Fruit fly (Drosophila melanogaster) whole organism, embryonic: ENCODE results near the gene Tsc1.

ENCODE experiments used
- Adf1 ChIP-seq: fragments of 200-800 bp; sonication (Bioruptor generic); IDR thresholded peaks from 2 replicates; pipeline ENCODE4 v1.3.6; 2022; ENCODE audit warnings: missing biosample characterization, missing genetic modification characterization
- CG10147 ChIP-seq: fragments of 200-800 bp; sonication (Bioruptor generic); optimal IDR thresholded peaks from 2 replicates; lab custom pipeline; 2019; ENCODE audit warnings: missing biosample characterization, mild to moderate bottlenecking, missing genetic modification characterization, moderate library complexity
- CG10274 ChIP-seq: fragments of 200-800 bp; sonication (Bioruptor generic); optimal IDR thresholded peaks from 3 replicates; lab custom pipeline; 2017; ENCODE audit warnings: missing biosample characterization, mild to moderate bottlenecking, missing genetic modification characterization
- CG10431 ChIP-seq: fragments of 200-800 bp; sonication (Bioruptor generic); optimal IDR thresholded peaks from 3 replicates; lab custom pipeline; 2018; ENCODE audit warnings: missing biosample characterization, mild to moderate bottlenecking, missing genetic modification characterization
- CG10979 ChIP-seq: fragments of 200-800 bp; sonication (Bioruptor generic); optimal IDR thresholded peaks from 2 replicates; lab custom pipeline; 2018; ENCODE audit warnings: missing biosample characterization, mild to moderate bottlenecking, missing genetic modification characterization, moderate library complexity
- CG11504 ChIP-seq: fragments of 200-800 bp; sonication (Bioruptor generic); optimal IDR thresholded peaks from 3 replicates; lab custom pipeline; 2019; ENCODE audit warnings: missing biosample characterization, mild to moderate bottlenecking, missing genetic modification characterization, moderate library complexity
- CG11560 ChIP-seq: fragments of 200-800 bp; sonication (Bioruptor generic); IDR thresholded peaks from 3 replicates; pipeline ENCODE4 v1.3.6; 2022; ENCODE audit warnings: missing biosample characterization, missing genetic modification characterization
- CG12659 ChIP-seq: fragments of 200-800 bp; sonication (Bioruptor generic); optimal IDR thresholded peaks from 3 replicates; lab custom pipeline; 2017; ENCODE audit warnings: mild to moderate bottlenecking, missing biosample characterization, missing genetic modification reagents, missing genetic modification characterization
- CG13296 ChIP-seq: fragments of 200-800 bp; sonication (Bioruptor generic); optimal IDR thresholded peaks from 3 replicates; lab custom pipeline; 2018; ENCODE audit warnings: missing biosample characterization, mild to moderate bottlenecking, missing genetic modification characterization
- CG13775 ChIP-seq: fragments of 200-800 bp; sonication (Bioruptor generic); optimal IDR thresholded peaks from 3 replicates; lab custom pipeline; 2017; ENCODE audit warnings: missing biosample characterization, mild to moderate bottlenecking, missing genetic modification characterization
- CG17328 ChIP-seq: fragments of 200-800 bp; sonication (Bioruptor generic); IDR thresholded peaks from 2 replicates; pipeline ENCODE4 v1.3.6; 2022; ENCODE audit warnings: missing biosample characterization, missing genetic modification characterization
- CG17361 ChIP-seq: fragments of 200-800 bp; sonication (Bioruptor generic); IDR thresholded peaks from 3 replicates; pipeline ENCODE4 v1.3.6; 2022; ENCODE audit warnings: missing biosample characterization, missing genetic modification characterization
- CG3847 ChIP-seq: fragments of 200-800 bp; sonication (Bioruptor generic); IDR thresholded peaks from 2 replicates; pipeline ENCODE4 v1.3.6; 2022; ENCODE audit warnings: missing biosample characterization, missing genetic modification characterization
- CG4282 ChIP-seq: fragments of 200-800 bp; sonication (Bioruptor generic); optimal IDR thresholded peaks from 2 replicates; lab custom pipeline; 2016; ENCODE audit warnings: missing biosample characterization, missing genetic modification characterization
- CG4854 ChIP-seq: fragments of 200-800 bp; sonication (Bioruptor generic); optimal IDR thresholded peaks from 2 replicates; lab custom pipeline; 2016; ENCODE audit warnings: missing biosample characterization, missing genetic modification characterization, inconsistent platforms
- CG6765 ChIP-seq: fragments of 200-800 bp; sonication (Bioruptor generic); optimal IDR thresholded peaks from 3 replicates; lab custom pipeline; 2017; ENCODE audit warnings: missing biosample characterization, mild to moderate bottlenecking, missing genetic modification characterization
- CG6854 ChIP-seq: fragments of 200-800 bp; sonication (Bioruptor generic); optimal IDR thresholded peaks from 3 replicates; lab custom pipeline; 2017; ENCODE audit warnings: missing biosample characterization, mild to moderate bottlenecking, missing genetic modification characterization
- CG7987 ChIP-seq: fragments of 200-800 bp; sonication (Bioruptor generic); optimal IDR thresholded peaks from 2 replicates; lab custom pipeline; 2018; ENCODE audit warnings: missing biosample characterization, mild to moderate bottlenecking, missing genetic modification characterization, moderate library complexity
- CG8388 ChIP-seq: fragments of 200-800 bp; sonication (Bioruptor generic); optimal IDR thresholded peaks from 2 replicates; lab custom pipeline; 2019; ENCODE audit warnings: missing biosample characterization, mild to moderate bottlenecking, missing genetic modification characterization, moderate library complexity
- CHES-1-like ChIP-seq: fragments of 200-800 bp; sonication (Bioruptor generic); optimal IDR thresholded peaks from 2 replicates; lab custom pipeline; 2016; ENCODE audit warnings: missing biosample characterization, missing genetic modification characterization
- CTCF ChIP-seq: fragments of 200-800 bp; sonication (Bioruptor generic); optimal IDR thresholded peaks from 2 replicates; lab custom pipeline; 2017; ENCODE audit warnings: missing biosample characterization, mild to moderate bottlenecking, missing genetic modification characterization, moderate library complexity
- D ChIP-seq, 2 experiments: fragments of 200-800 bp in 1 of 2; fragments of >200 bp in 1 of 2; sonication (Bioruptor generic) in 1 of 2; optimal IDR thresholded peaks; 2 replicates in 1 of 2; 3 replicates in 1 of 2; lab custom pipeline; 2017; ENCODE audit warnings: mild to moderate bottlenecking in 1 of 2, missing biosample characterization in 1 of 2, missing genetic modification characterization in 1 of 2, missing genetic modification reagents in 1 of 2
- Fer3 ChIP-seq: fragments of 200-800 bp; sonication (Bioruptor generic); optimal IDR thresholded peaks from 2 replicates; lab custom pipeline; 2018; ENCODE audit warnings: missing biosample characterization, mild to moderate bottlenecking, missing genetic modification characterization, moderate library complexity
- Hey ChIP-seq: fragments of 200-800 bp; sonication (Bioruptor generic); optimal IDR thresholded peaks from 3 replicates; lab custom pipeline; 2018; ENCODE audit warnings: missing biosample characterization, mild to moderate bottlenecking, missing genetic modification characterization
- Hr51 ChIP-seq, 2 experiments: fragments of 200-800 bp; sonication (Bioruptor generic); optimal IDR thresholded peaks; 2 replicates in 1 of 2; 3 replicates in 1 of 2; lab custom pipeline; 2016 to 2018; ENCODE audit warnings: missing biosample characterization in 2 of 2, missing genetic modification characterization in 2 of 2, mild to moderate bottlenecking in 1 of 2, moderate library complexity in 1 of 2
- Hr78 ChIP-seq, 2 experiments: fragments of 200-800 bp in 1 of 2; fragments of >200 bp in 1 of 2; sonication (Bioruptor generic) in 1 of 2; optimal IDR thresholded peaks; 2 replicates each; lab custom pipeline; 2017 to 2019; ENCODE audit warnings: missing biosample characterization in 2 of 2, missing genetic modification characterization in 2 of 2, mild to moderate bottlenecking in 1 of 2, moderate library complexity in 1 of 2
- Med ChIP-seq: fragments of 200-800 bp; sonication (Bioruptor generic); peaks from one replicate; lab custom pipeline; 2016; ENCODE audit warnings: missing biosample characterization, missing genetic modification characterization, mild to moderate bottlenecking, inconsistent platforms, moderate library complexity
- Neu2 ChIP-seq: fragments of 200-800 bp; sonication (Bioruptor generic); optimal IDR thresholded peaks from 3 replicates; lab custom pipeline; 2016; ENCODE audit warnings: missing biosample characterization, missing genetic modification characterization, borderline replicate concordance
- Scr ChIP-seq: fragments of 200-800 bp; sonication (Bioruptor generic); IDR thresholded peaks from 2 replicates; pipeline ENCODE4 v1.3.6; 2022; ENCODE audit warnings: missing biosample characterization, missing genetic modification characterization; ENCODE audit not compliant: partially characterized antibody
- Six4 ChIP-seq: fragments of 200-800 bp; sonication (Bioruptor generic); optimal IDR thresholded peaks from 2 replicates; lab custom pipeline; 2016; ENCODE audit warnings: missing biosample characterization, missing genetic modification characterization
- Ssrp ChIP-seq: fragments of 200-800 bp; sonication (Bioruptor generic); optimal IDR thresholded peaks from 2 replicates; lab custom pipeline; 2018; ENCODE audit warnings: missing biosample characterization, mild to moderate bottlenecking, missing genetic modification characterization, moderate library complexity
- Taf1 ChIP-seq: fragments of 200-800 bp; sonication (Bioruptor generic); IDR thresholded peaks from 2 replicates; pipeline ENCODE4 v1.3.6; 2022; ENCODE audit warnings: missing biosample characterization, missing genetic modification characterization
- Trl ChIP-seq, 3 experiments: fragments of >200 bp in 2 of 3; fragments of 200-800 bp in 1 of 3; sonication (Bioruptor generic) in 1 of 3; optimal IDR thresholded peaks; 2 replicates in 1 of 3; 3 replicates in 2 of 3; lab custom pipeline; 2016 to 2017; ENCODE audit warnings: missing biosample characterization in 1 of 3, missing genetic modification characterization in 1 of 3
- ac ChIP-seq: fragments of 200-800 bp; sonication (Bioruptor generic); optimal IDR thresholded peaks from 3 replicates; lab custom pipeline; 2017; ENCODE audit warnings: missing biosample characterization, mild to moderate bottlenecking, missing genetic modification characterization
- bsh ChIP-seq, 2 experiments: fragments of 200-800 bp; sonication (Bioruptor generic); optimal IDR thresholded peaks; 2 replicates each; lab custom pipeline; 2017 to 2018; ENCODE audit warnings: mild to moderate bottlenecking in 2 of 2, missing biosample characterization in 2 of 2, missing genetic modification characterization in 2 of 2, moderate library complexity in 1 of 2
- crp ChIP-seq, 2 experiments: fragments of 200-800 bp; sonication (Bioruptor generic); optimal IDR thresholded peaks; 2 replicates in 1 of 2; 3 replicates in 1 of 2; lab custom pipeline; 2017; ENCODE audit warnings: missing biosample characterization in 2 of 2, missing genetic modification characterization in 2 of 2, mild to moderate bottlenecking in 1 of 2, moderate library complexity in 1 of 2
- fd102C ChIP-seq: fragments of 200-800 bp; sonication (Bioruptor generic); optimal IDR thresholded peaks from 2 replicates; lab custom pipeline; 2018; ENCODE audit warnings: missing biosample characterization, mild to moderate bottlenecking, missing genetic modification characterization, moderate library complexity
- gem ChIP-seq: fragments of 200-800 bp; sonication (Bioruptor generic); optimal IDR thresholded peaks from 2 replicates; lab custom pipeline; 2019; ENCODE audit warnings: missing biosample characterization, mild to moderate bottlenecking, missing genetic modification characterization, moderate library complexity
- jing ChIP-seq: fragments of 200-800 bp; sonication (Bioruptor generic); optimal IDR thresholded peaks from 2 replicates; lab custom pipeline; 2018; ENCODE audit warnings: missing biosample characterization, mild to moderate bottlenecking, missing genetic modification characterization
- kay ChIP-seq: fragments of 200-800 bp; sonication (Bioruptor generic); optimal IDR thresholded peaks from 2 replicates; lab custom pipeline; 2016; ENCODE audit warnings: missing biosample characterization, missing genetic modification characterization
- lbe ChIP-seq: fragments of 200-800 bp; sonication (Bioruptor generic); optimal IDR thresholded peaks from 2 replicates; lab custom pipeline; 2016; ENCODE audit warnings: missing biosample characterization, mild to moderate bottlenecking, missing genetic modification characterization
- phol ChIP-seq: fragments of 200-800 bp; sonication (Bioruptor generic); optimal IDR thresholded peaks from 3 replicates; lab custom pipeline; 2018; ENCODE audit warnings: missing biosample characterization, mild to moderate bottlenecking, missing genetic modification characterization, moderate library complexity
- rib ChIP-seq: fragments of 200-800 bp; sonication (Bioruptor generic); IDR thresholded peaks from 2 replicates; pipeline ENCODE4 v1.3.6; 2022; ENCODE audit warnings: missing biosample characterization, missing genetic modification characterization
- seq ChIP-seq: fragments of 200-800 bp; sonication (Bioruptor generic); IDR thresholded peaks from 2 replicates; pipeline ENCODE4 v1.3.6; 2022; ENCODE audit warnings: missing biosample characterization, missing genetic modification characterization
- sug ChIP-seq: fragments of 200-800 bp; optimal IDR thresholded peaks from 2 replicates; lab custom pipeline; 2019; ENCODE audit warnings: missing biosample characterization, mild to moderate bottlenecking, missing genetic modification characterization, moderate library complexity
- tin ChIP-seq: fragments of 200-800 bp; sonication (Bioruptor generic); optimal IDR thresholded peaks from 3 replicates; lab custom pipeline; 2016; ENCODE audit warnings: missing biosample characterization, missing genetic modification characterization
- tx ChIP-seq: fragments of 200-800 bp; sonication (Bioruptor generic); optimal IDR thresholded peaks from 2 replicates; lab custom pipeline; 2016; ENCODE audit warnings: missing biosample characterization, missing genetic modification characterization

Gene Tsc1

dm6 chr3R:24144542-24144941, 14.4 kb downstream of the Tsc1 start:
- no peak for TF ChIP-seq Hr51 (GFP tag; optimal IDR thresholded peaks at IDR 0.05; lab: Kevin White, UChicago)
- peak; percentile 58 for TF ChIP-seq CG10274 (GFP tag; lab: Kevin White, UChicago)
- TF ChIP-seq seq (GFP tag; lab: Robert Waterston, UW): no peak
- peak in 1 of 2 experiments; percentile 86 for TF ChIP-seq bsh (GFP tag; optimal IDR thresholded peaks at IDR 0.05; lab: Kevin White, UChicago)
- peak; percentile 7 for TF ChIP-seq Med (GFP tag; lab: Kevin White, UChicago)

dm6 chr3R:24148838-24149237, 18.7 kb downstream of the Tsc1 start, which contains the start of gene Slimp:
Gene Slimp (minus strand): TSS chr3R:24148967.
- TF ChIP-seq gem: peak; percentile 49
- TF ChIP-seq CG10147 (GFP tag; lab: Kevin White, UChicago): peak; percentile 13
- peak; percentile 27 for TF ChIP-seq CG13775
- TF ChIP-seq CG10274 (GFP tag; lab: Kevin White, UChicago): no peak
- TF ChIP-seq ac (GFP tag; lab: Kevin White, UChicago): no peak
- TF ChIP-seq CG11560 (tag; lab: Robert Waterston, UW): no peak; the same call in 2 of the 3 replicates
- TF ChIP-seq CG17328: no peak
- peak; percentile 2 for TF ChIP-seq CHES-1-like (GFP tag; lab: Kevin White, UChicago)
- TF ChIP-seq CG17361: 0 out of 3 replicates have a peak, but pooled peaks have one; percentile 32
- TF ChIP-seq tx: no peak
- no peak for TF ChIP-seq Hr78 (GFP tag; optimal IDR thresholded peaks at IDR 0.05; lab: Kevin White, UChicago)
- TF ChIP-seq Ssrp (tag; lab: Kevin White, UChicago): no peak
- 0 out of 2 replicates have a peak, but pooled peaks have one; percentile 2 for TF ChIP-seq Scr (GFP tag; lab: Robert Waterston, UW)
- TF ChIP-seq D (optimal IDR thresholded peaks at IDR 0.05; lab: Kevin White, UChicago): no peak
- no peak for TF ChIP-seq D (GFP tag; optimal IDR thresholded peaks at IDR 0.05; lab: Kevin White, UChicago)
- TF ChIP-seq CG13296 (GFP tag; lab: Kevin White, UChicago): peak; percentile 21
- peak; percentile 7 for TF ChIP-seq lbe (GFP tag; lab: Kevin White, UChicago)
- peak; percentile 5 for TF ChIP-seq Fer3
- no peak for TF ChIP-seq jing (GFP tag; lab: Kevin White, UChicago)
- no peak for TF ChIP-seq CG6765 (GFP tag; lab: Kevin White, UChicago)
- TF ChIP-seq Taf1 (GFP tag; lab: Robert Waterston, UW): no peak
- TF ChIP-seq CTCF (GFP tag; lab: Kevin White, UChicago): no peak
- TF ChIP-seq CG10979: peak; percentile 18
- TF ChIP-seq CG6854: no peak
- TF ChIP-seq sug (tag; lab: Kevin White, UChicago): peak; percentile 21
- TF ChIP-seq CG10431 (GFP tag; lab: Kevin White, UChicago): no peak
- TF ChIP-seq CG3847 (GFP tag; lab: Robert Waterston, UW): peak; percentile 5; the same call in 1 of the 2 replicates
- no peak for TF ChIP-seq CG4282 (GFP tag; lab: Kevin White, UChicago)
- TF ChIP-seq Neu2 (GFP tag; lab: Kevin White, UChicago): no peak
- no peak for TF ChIP-seq CG4854 (GFP tag; lab: Kevin White, UChicago)
- TF ChIP-seq crp (GFP tag; optimal IDR thresholded peaks at IDR 0.05; lab: Kevin White, UChicago): peak; percentile 56 to 93
- peak; percentile 14 for TF ChIP-seq CG12659 (GFP tag; lab: Kevin White, UChicago)
- TF ChIP-seq fd102C (GFP tag; lab: Kevin White, UChicago): no peak
- TF ChIP-seq CG8388: peak; percentile 5
- TF ChIP-seq Hey (tag; lab: Kevin White, UChicago): no peak
- no peak for TF ChIP-seq CG7987 (GFP tag; lab: Kevin White, UChicago)
- no peak for TF ChIP-seq Adf1
- TF ChIP-seq kay (GFP tag; lab: Kevin White, UChicago): no peak
- TF ChIP-seq phol (tag; lab: Kevin White, UChicago): peak; percentile 32
- TF ChIP-seq rib: no peak
- no peak for TF ChIP-seq Six4
- no peak for TF ChIP-seq Trl (optimal IDR thresholded peaks at IDR 0.05; lab: Kevin White, UChicago)
- TF ChIP-seq Trl (GFP tag; optimal IDR thresholded peaks at IDR 0.05; lab: Kevin White, UChicago): no peak
- peak; percentile 33 for TF ChIP-seq CG11504
- peak; percentile 1 for TF ChIP-seq tin
